Worm (Caenorhabditis elegans) whole organism, L1 larva: ENCODE measurements around the gene R05D3.12.

Experiments used
- C16A3.4 ChIP-seq: fragments of 150-350 bp; optimal IDR thresholded peaks from 2 replicates; lab custom pipeline; 2014; ENCODE audit warnings: missing biosample characterization, missing genetic modification characterization
- Y116A8C.19 ChIP-seq: sonication (generic microtip); optimal IDR thresholded peaks from 2 replicates; lab custom pipeline; 2016; ENCODE audit warnings: missing compliant biosample characterization, missing genetic modification characterization, borderline replicate concordance
- aha-1 ChIP-seq: fragments of 150-350 bp; optimal IDR thresholded peaks from 2 replicates; lab custom pipeline; 2014; ENCODE audit warnings: missing biosample characterization, missing genetic modification characterization
- ama-1 ChIP-seq: fragments of 150-350 bp; optimal IDR thresholded peaks from 2 replicates; lab custom pipeline; 2014
- blmp-1 ChIP-seq: fragments of 150-350 bp; optimal IDR thresholded peaks from 2 replicates; lab custom pipeline; 2014; ENCODE audit warnings: missing biosample characterization, missing genetic modification characterization
- ceh-63 ChIP-seq: fragments of 200-800 bp; sonication (Bioruptor generic); optimal IDR thresholded peaks from 2 replicates; lab custom pipeline; 2018; ENCODE audit warnings: mild to moderate bottlenecking, missing genetic modification characterization, missing compliant biosample characterization
- ceh-8 ChIP-seq: fragments of 200-800 bp; sonication (Bioruptor generic); optimal IDR thresholded peaks from 2 replicates; lab custom pipeline; 2018; ENCODE audit warnings: mild to moderate bottlenecking, missing genetic modification characterization, moderate library complexity, missing compliant biosample characterization
- ceh-82 ChIP-seq, 3 experiments: fragments of 150-350 bp in 1 of 3; sonication (generic microtip) in 2 of 3; optimal IDR thresholded peaks; 2 replicates each; lab custom pipeline; 2014 to 2017; ENCODE audit warnings: missing biosample characterization in 3 of 3, missing genetic modification characterization in 3 of 3
- ceh-88 ChIP-seq: fragments of 200-800 bp; sonication (Bioruptor generic); IDR thresholded peaks from 2 replicates; pipeline ENCODE4 v1.3.6; 2022; ENCODE audit warnings: missing genetic modification characterization, missing compliant biosample characterization
- ceh-90 ChIP-seq: sonication (generic microtip); optimal IDR thresholded peaks from 2 replicates; lab custom pipeline; 2016; ENCODE audit warnings: missing genetic modification characterization, missing compliant biosample characterization
- dsc-1 ChIP-seq: sonication (generic microtip); optimal IDR thresholded peaks from 2 replicates; lab custom pipeline; 2016; ENCODE audit warnings: mild to moderate bottlenecking, missing genetic modification characterization, missing compliant biosample characterization
- efl-3 ChIP-seq: fragments of 200-800 bp; sonication (Bioruptor generic); optimal IDR thresholded peaks from 2 replicates; lab custom pipeline; 2018; ENCODE audit warnings: mild to moderate bottlenecking, missing genetic modification characterization, missing compliant biosample characterization
- elt-3 ChIP-seq, 6 experiments: fragments of 150-350 bp in 1 of 6; sonication (generic microtip); optimal IDR thresholded peaks; 2 replicates each; lab custom pipeline; 2017 to 2018; ENCODE audit warnings: missing biosample characterization in 6 of 6, missing genetic modification characterization in 6 of 6, inconsistent platforms in 1 of 6
- ets-5 ChIP-seq: fragments of 200-800 bp; sonication (Bioruptor generic); IDR thresholded peaks from 2 replicates; pipeline ENCODE4 v1.3.6; 2022; ENCODE audit warnings: missing genetic modification characterization, missing compliant biosample characterization
- fkh-8 ChIP-seq: sonication (generic microtip); optimal IDR thresholded peaks from 2 replicates; lab custom pipeline; 2016; ENCODE audit warnings: mild to moderate bottlenecking, missing genetic modification characterization, missing compliant biosample characterization
- fos-1 ChIP-seq: fragments of 150-350 bp; optimal IDR thresholded peaks from 2 replicates; lab custom pipeline; 2014; ENCODE audit warnings: missing biosample characterization, missing genetic modification characterization
- grh-1 ChIP-seq: fragments of 200-800 bp; sonication (Bioruptor generic); IDR thresholded peaks from 2 replicates; pipeline ENCODE4 v1.3.6; 2022; ENCODE audit warnings: missing genetic modification reagents, missing genetic modification characterization, missing compliant biosample characterization
- hlh-4 ChIP-seq: sonication (generic microtip); optimal IDR thresholded peaks from 2 replicates; lab custom pipeline; 2016; ENCODE audit warnings: mild to moderate bottlenecking, missing genetic modification characterization, missing compliant biosample characterization
- hpl-2 ChIP-seq: fragments of 150-350 bp; optimal IDR thresholded peaks from 2 replicates; lab custom pipeline; 2014; ENCODE audit warnings: missing biosample characterization, missing genetic modification reagents, missing genetic modification characterization
- irx-1 ChIP-seq: sonication (generic microtip); optimal IDR thresholded peaks from 2 replicates; lab custom pipeline; 2016; ENCODE audit warnings: missing genetic modification characterization, missing compliant biosample characterization
- isw-1 ChIP-seq: fragments of 200-800 bp; sonication (Bioruptor generic); IDR thresholded peaks from 2 replicates; pipeline ENCODE4 v1.3.6; 2022; ENCODE audit warnings: missing genetic modification characterization, missing compliant biosample characterization
- lin-13 ChIP-seq: fragments of 150-350 bp; optimal IDR thresholded peaks from 2 replicates; lab custom pipeline; 2014; ENCODE audit warnings: missing biosample characterization, missing genetic modification reagents, missing genetic modification characterization
- lin-35 ChIP-seq, 2 experiments: fragments of 150-350 bp; optimal IDR thresholded peaks; 2 replicates each; lab custom pipeline; 2014; ENCODE audit warnings: missing biosample characterization in 2 of 2, missing genetic modification characterization in 2 of 2, missing genetic modification reagents in 2 of 2
- lir-3 ChIP-seq: sonication (generic microtip); optimal IDR thresholded peaks from 2 replicates; lab custom pipeline; 2016; ENCODE audit warnings: mild to moderate bottlenecking, missing genetic modification characterization, moderate library complexity, missing compliant biosample characterization; ENCODE audit not compliant: poor library complexity
- lsy-2 ChIP-seq, 2 experiments: fragments of 150-350 bp; optimal IDR thresholded peaks; 2 replicates each; lab custom pipeline; 2014; ENCODE audit warnings: missing biosample characterization in 2 of 2, missing genetic modification characterization in 2 of 2
- mab-9 ChIP-seq: fragments of 200-800 bp; sonication (Bioruptor generic); IDR thresholded peaks from 2 replicates; pipeline ENCODE4 v1.3.6; 2022; ENCODE audit warnings: missing genetic modification reagents, missing genetic modification characterization, missing compliant biosample characterization
- mef-2 ChIP-seq: fragments of 150-350 bp; optimal IDR thresholded peaks from 2 replicates; lab custom pipeline; 2014; ENCODE audit warnings: missing biosample characterization, missing genetic modification characterization
- mep-1 ChIP-seq: fragments of 150-350 bp; optimal IDR thresholded peaks from 2 replicates; lab custom pipeline; 2014; ENCODE audit warnings: missing biosample characterization, missing genetic modification characterization
- nhr-11 ChIP-seq: fragments of 150-350 bp; optimal IDR thresholded peaks from 2 replicates; lab custom pipeline; 2014; ENCODE audit warnings: missing biosample characterization, missing genetic modification characterization
- nhr-19 ChIP-seq: fragments of 200-800 bp; sonication (Bioruptor generic); conservative IDR thresholded peaks from 2 replicates; pipeline ENCODE4 v1.3.6; 2022; ENCODE audit warnings: missing genetic modification characterization, missing compliant biosample characterization
- nhr-20 ChIP-seq: sonication (generic microtip); optimal IDR thresholded peaks from 2 replicates; lab custom pipeline; 2016; ENCODE audit warnings: mild to moderate bottlenecking, missing genetic modification characterization, missing compliant biosample characterization
- nhr-237 ChIP-seq: fragments of 150-350 bp; optimal IDR thresholded peaks from 2 replicates; lab custom pipeline; 2014; ENCODE audit warnings: missing biosample characterization, missing genetic modification characterization
- nhr-47 ChIP-seq: sonication (generic microtip); optimal IDR thresholded peaks from 2 replicates; lab custom pipeline; 2016; ENCODE audit warnings: mild to moderate bottlenecking, missing genetic modification characterization, moderate library complexity, missing compliant biosample characterization
- nhr-76 ChIP-seq: sonication (generic microtip); optimal IDR thresholded peaks from 2 replicates; lab custom pipeline; 2017; ENCODE audit warnings: missing biosample characterization, missing genetic modification characterization
- nhr-77 ChIP-seq: fragments of 150-350 bp; optimal IDR thresholded peaks from 2 replicates; lab custom pipeline; 2014; ENCODE audit warnings: missing biosample characterization, missing genetic modification characterization
- nhr-85 ChIP-seq: sonication (generic microtip); peaks from one replicate; lab custom pipeline; 2016; ENCODE audit warnings: missing genetic modification characterization, inconsistent platforms, missing compliant biosample characterization
- nhr-90 ChIP-seq: sonication (generic microtip); optimal IDR thresholded peaks from 2 replicates; lab custom pipeline; 2016; ENCODE audit warnings: mild to moderate bottlenecking, missing genetic modification characterization, missing compliant biosample characterization; ENCODE audit not compliant: poor library complexity
- pag-3 ChIP-seq: sonication (generic microtip); optimal IDR thresholded peaks from 2 replicates; lab custom pipeline; 2017; ENCODE audit warnings: missing genetic modification characterization, mild to moderate bottlenecking, missing compliant biosample characterization, antibody characterized with exemption, borderline replicate concordance; ENCODE audit not compliant: insufficient read depth
- pax-3 ChIP-seq: fragments of 200-800 bp; sonication (Bioruptor generic); optimal IDR thresholded peaks from 2 replicates; lab custom pipeline; 2018; ENCODE audit warnings: mild to moderate bottlenecking, missing genetic modification characterization, moderate library complexity, missing compliant biosample characterization
- rnt-1 ChIP-seq: sonication (generic microtip); optimal IDR thresholded peaks from 2 replicates; lab custom pipeline; 2016; ENCODE audit warnings: mild to moderate bottlenecking, missing genetic modification characterization, moderate library complexity, missing compliant biosample characterization
- snpc-4 ChIP-seq: fragments of 150-350 bp; optimal IDR thresholded peaks from 2 replicates; lab custom pipeline; 2014; ENCODE audit warnings: missing biosample characterization, missing genetic modification characterization
- snu-23 ChIP-seq: sonication (generic microtip); optimal IDR thresholded peaks from 2 replicates; lab custom pipeline; 2016; ENCODE audit warnings: missing genetic modification characterization, missing compliant biosample characterization
- sptf-1 ChIP-seq: fragments of 150-350 bp; optimal IDR thresholded peaks from 2 replicates; lab custom pipeline; 2014; ENCODE audit warnings: missing biosample characterization, missing genetic modification characterization
- swsn-7 ChIP-seq: sonication (generic microtip); optimal IDR thresholded peaks from 2 replicates; lab custom pipeline; 2016; ENCODE audit warnings: missing genetic modification characterization, missing compliant biosample characterization
- tlp-1 ChIP-seq: fragments of 150-350 bp; optimal IDR thresholded peaks from 2 replicates; lab custom pipeline; 2014; ENCODE audit warnings: missing biosample characterization, missing genetic modification characterization
- unc-130 ChIP-seq: fragments of 150-350 bp; optimal IDR thresholded peaks from 2 replicates; lab custom pipeline; 2017; ENCODE audit warnings: missing biosample characterization, missing genetic modification characterization, inconsistent platforms
- unc-98 ChIP-seq: fragments of 200-800 bp; sonication (Bioruptor generic); IDR thresholded peaks from 2 replicates; pipeline ENCODE4 v1.3.6; 2022; ENCODE audit warnings: missing genetic modification characterization, missing compliant biosample characterization
- vab-15 ChIP-seq: sonication (generic microtip); optimal IDR thresholded peaks from 2 replicates; lab custom pipeline; 2017; ENCODE audit warnings: missing genotype, mild to moderate bottlenecking, missing genetic modification characterization, missing compliant biosample characterization
- xbp-1 ChIP-seq: sonication (generic microtip); optimal IDR thresholded peaks from 2 replicates; lab custom pipeline; 2016; ENCODE audit warnings: missing genetic modification characterization, missing compliant biosample characterization
- zip-4 ChIP-seq: fragments of 200-800 bp; sonication (Bioruptor generic); optimal IDR thresholded peaks from 2 replicates; lab custom pipeline; 2018; ENCODE audit warnings: mild to moderate bottlenecking, missing genetic modification characterization, moderate library complexity, missing compliant biosample characterization
- ztf-11 ChIP-seq, 2 experiments: sonication (generic microtip); optimal IDR thresholded peaks; 2 replicates each; lab custom pipeline; 2016 to 2017; ENCODE audit warnings: missing genetic modification characterization in 2 of 2, missing biosample characterization in 1 of 2, missing compliant biosample characterization in 1 of 2
- ztf-4 ChIP-seq: fragments of 150-350 bp; optimal IDR thresholded peaks from 2 replicates; lab custom pipeline; 2014; ENCODE audit warnings: missing biosample characterization, missing genetic modification characterization

The R05D3.12 gene

DNA sequence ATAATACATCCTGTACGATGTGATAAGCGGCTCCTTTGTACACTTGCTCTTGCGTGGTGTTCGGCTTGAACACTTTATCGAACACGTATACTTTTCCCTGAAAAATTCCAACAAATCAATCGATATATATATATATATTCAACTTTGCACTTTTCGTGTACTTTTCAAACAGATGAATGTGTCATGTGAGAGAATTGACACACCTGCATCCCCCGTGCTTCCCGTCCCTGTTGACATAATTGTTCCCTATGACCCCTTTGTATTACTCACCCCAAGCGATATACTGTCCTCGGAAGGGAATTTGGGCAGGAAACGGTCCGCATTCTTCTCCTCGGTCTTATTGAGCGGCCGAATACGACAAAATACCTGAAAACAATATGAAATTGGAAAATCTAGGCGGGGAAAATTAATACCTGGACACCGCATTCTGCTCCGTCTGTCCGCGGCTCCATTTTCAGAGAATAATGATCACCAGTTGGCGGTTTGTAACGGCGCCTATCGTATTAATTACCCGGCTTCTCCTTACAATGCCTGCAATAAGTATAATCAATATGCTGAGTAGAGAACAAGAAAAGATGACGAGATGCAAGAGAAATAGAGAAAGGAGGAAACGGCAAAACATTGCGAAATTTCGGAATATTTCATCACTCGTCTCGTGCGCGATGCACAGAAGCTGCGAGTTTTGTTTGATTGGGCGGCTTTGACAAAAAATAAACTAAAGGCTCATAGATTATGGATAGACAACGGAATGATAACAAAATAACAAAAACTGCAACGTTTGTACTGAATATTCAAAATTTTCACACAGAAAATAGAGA is 25.9 kb upstream of the R05D3.12 start, which contains the start of gene unc-116 (continued):
- TF ChIP-seq pax-3 (no peak), grh-1 (GFP tag; lab: Robert Waterston, UW) (no peak), unc-130 (tag; lab: Kevin White, UChicago) (peak; percentile 2), lir-3 (tag; lab: Kevin White, UChicago) (peak; percentile 22), ceh-88 (GFP tag; lab: Robert Waterston, UW) (no peak), lsy-2 (tag; optimal IDR thresholded peaks at IDR 0.05; lab: Kevin White, UChicago) (peak; percentile 60 to 70), mep-1 (peak; percentile 57), mef-2 (no peak), elt-3 (tag; optimal IDR thresholded peaks at IDR 0.05; lab: Kevin White, UChicago) (peak in 1 of 6 experiments; percentile 13), ama-1 (lab: Kevin White, UChicago) (no peak), ztf-11 (tag; optimal IDR thresholded peaks at IDR 0.05; lab: Kevin White, UChicago) (no peak), nhr-76 (no peak), nhr-19 (peak; percentile 32; the same call in 1 of the 2 replicates), snu-23 (peak; percentile 5), nhr-47 (tag; lab: Kevin White, UChicago) (peak; percentile 47), nhr-90 (tag; lab: Kevin White, UChicago) (no peak), blmp-1 (peak; percentile 35), irx-1 (tag; lab: Kevin White, UChicago) (no peak), pag-3 (tag; lab: Kevin White, UChicago) (no peak), snpc-4 (tag; lab: Kevin White, UChicago) (peak; percentile 9), lin-35 (GFP tag; optimal IDR thresholded peaks at IDR 0.05; lab: Kevin White, UChicago) (peak; percentile 38 to 39), ceh-82 (tag; optimal IDR thresholded peaks at IDR 0.05; lab: Kevin White, UChicago) (peak; percentile 50 to 72 (median 58)), fos-1 (peak; percentile 8), ztf-4 (tag; lab: Kevin White, UChicago) (peak; percentile 54), efl-3 (GFP tag; lab: Kevin White, UChicago) (no peak), mab-9 (no peak), nhr-11 (no peak), isw-1 (GFP tag; lab: Robert Waterston, UW) (peak; percentile 43; the same call in 1 of the 2 replicates), hpl-2 (GFP tag; lab: Kevin White, UChicago) (peak; percentile 49), hlh-4 (tag; lab: Kevin White, UChicago) (no peak), nhr-20 (tag; lab: Kevin White, UChicago) (no peak), nhr-237 (tag; lab: Kevin White, UChicago) (peak; percentile 11), ceh-63 (GFP tag; lab: Kevin White, UChicago) (no peak), fkh-8 (tag; lab: Kevin White, UChicago) (peak; percentile 67), xbp-1 (tag; lab: Kevin White, UChicago) (no peak), nhr-77 (tag; lab: Kevin White, UChicago) (no peak), dsc-1 (tag; lab: Kevin White, UChicago) (no peak), C16A3.4 (peak; percentile 34), sptf-1 (tag; lab: Kevin White, UChicago) (no peak), Y116A8C.19 (no peak), ceh-8 (GFP tag; lab: Kevin White, UChicago) (no peak), unc-98 (GFP tag; lab: Robert Waterston, UW) (no peak), nhr-85 (tag; lab: Kevin White, UChicago) (peak; percentile 74), zip-4 (peak; percentile 92), rnt-1 (tag; lab: Kevin White, UChicago) (no peak), tlp-1 (no peak), ets-5 (GFP tag; lab: Robert Waterston, UW) (no peak), ceh-90 (tag; lab: Kevin White, UChicago) (no peak), lin-13 (peak; percentile 7), vab-15 (tag; lab: Kevin White, UChicago) (no peak), aha-1 (tag; lab: Kevin White, UChicago) (no peak), swsn-7 (peak; percentile 2)
